Worm (Caenorhabditis elegans) whole organism, L4 larva: ENCODE measurements around the gene grl-7.

Experiments
- D1046.2 ChIP-seq: fragments of 200-800 bp; sonication (Bioruptor generic); IDR thresholded peaks from 2 replicates; pipeline ENCODE4 v1.3.6; 2022; ENCODE audit warnings: missing genetic modification characterization, missing compliant biosample characterization
- F10B5.3 ChIP-seq: sonication (generic microtip); optimal IDR thresholded peaks from 2 replicates; lab custom pipeline; 2016; ENCODE audit warnings: mild to moderate bottlenecking, missing genetic modification characterization, missing compliant biosample characterization
- Y105C5A.15 ChIP-seq: fragments of 200-800 bp; sonication (Bioruptor generic); IDR thresholded peaks from 2 replicates; pipeline ENCODE4 v1.3.6; 2022; ENCODE audit warnings: missing genetic modification characterization, missing compliant biosample characterization
- ZK337.2 ChIP-seq: fragments of 200-800 bp; sonication (Bioruptor generic); IDR thresholded peaks from 2 replicates; pipeline ENCODE4 v1.3.6; 2022; ENCODE audit warnings: missing genetic modification reagents, missing genetic modification characterization, missing compliant biosample characterization
- arid-1 ChIP-seq: fragments of 200-800 bp; sonication (Bioruptor generic); conservative IDR thresholded peaks from 2 replicates; pipeline ENCODE4 v1.3.6; 2022; ENCODE audit warnings: missing genetic modification reagents, missing genetic modification characterization, missing compliant biosample characterization
- attf-4 ChIP-seq: sonication (generic microtip); optimal IDR thresholded peaks from 3 replicates; lab custom pipeline; 2017; ENCODE audit warnings: missing biosample characterization, missing genetic modification characterization
- ceh-28 ChIP-seq: fragments of 150-350 bp; optimal IDR thresholded peaks from 2 replicates; lab custom pipeline; 2014; ENCODE audit warnings: missing biosample characterization, missing genetic modification reagents, missing genetic modification characterization
- ceh-32 ChIP-seq: sonication (generic microtip); optimal IDR thresholded peaks from 2 replicates; lab custom pipeline; 2016; ENCODE audit warnings: mild to moderate bottlenecking, missing genetic modification characterization, missing compliant biosample characterization; ENCODE audit not compliant: poor library complexity
- ceh-44 ChIP-seq: fragments of 200-800 bp; sonication (Bioruptor generic); IDR thresholded peaks from 2 replicates; pipeline ENCODE4 v1.3.6; 2022; ENCODE audit warnings: missing genetic modification reagents, missing genetic modification characterization, missing compliant biosample characterization
- ceh-62 ChIP-seq: sonication (generic microtip); optimal IDR thresholded peaks from 2 replicates; lab custom pipeline; 2017; ENCODE audit warnings: missing biosample characterization, missing genetic modification characterization
- ceh-82 ChIP-seq: sonication (generic microtip); optimal IDR thresholded peaks from 2 replicates; lab custom pipeline; 2017; ENCODE audit warnings: missing biosample characterization, missing genetic modification characterization
- ces-1 ChIP-seq: fragments of 150-350 bp; sonication (generic microtip); optimal IDR thresholded peaks from 4 replicates; lab custom pipeline; 2014; ENCODE audit warnings: missing biosample characterization, missing genetic modification reagents, missing genetic modification characterization
- ctbp-1 ChIP-seq: fragments of 200-800 bp; sonication (Bioruptor generic); IDR thresholded peaks from 2 replicates; pipeline ENCODE4 v1.3.6; 2022; ENCODE audit warnings: missing genetic modification reagents, missing genetic modification characterization, missing compliant biosample characterization
- daf-8 ChIP-seq: fragments of 200-800 bp; sonication (Bioruptor generic); IDR thresholded peaks from 2 replicates; pipeline ENCODE4 v1.3.6; 2022; ENCODE audit warnings: missing genetic modification characterization, missing compliant biosample characterization
- dmd-6 ChIP-seq: fragments of 200-800 bp; sonication (Bioruptor generic); IDR thresholded peaks from 2 replicates; pipeline ENCODE4 v1.3.6; 2022; ENCODE audit warnings: missing genetic modification reagents, missing genetic modification characterization, missing compliant biosample characterization
- dmd-8 ChIP-seq: fragments of 200-800 bp; sonication (Bioruptor generic); IDR thresholded peaks from 2 replicates; pipeline ENCODE4 v1.3.6; 2022; ENCODE audit warnings: missing genetic modification characterization, missing compliant biosample characterization
- dpl-1 ChIP-seq: fragments of 150-350 bp; optimal IDR thresholded peaks from 2 replicates; lab custom pipeline; 2014; ENCODE audit warnings: missing biosample characterization, missing genetic modification reagents, missing genetic modification characterization
- egl-43 ChIP-seq: fragments of 200-800 bp; sonication (Bioruptor generic); IDR thresholded peaks from 2 replicates; pipeline ENCODE4 v1.3.6; 2022; ENCODE audit warnings: missing genetic modification reagents, missing genetic modification characterization, missing compliant biosample characterization
- fkh-10 ChIP-seq: fragments of 150-350 bp; optimal IDR thresholded peaks from 2 replicates; lab custom pipeline; 2014; ENCODE audit warnings: missing biosample characterization, missing genetic modification reagents, missing genetic modification characterization
- gei-8 ChIP-seq: fragments of 200-800 bp; sonication (Bioruptor generic); optimal IDR thresholded peaks from 2 replicates; lab custom pipeline; 2018; ENCODE audit warnings: mild to moderate bottlenecking, missing genetic modification characterization, missing compliant biosample characterization
- hif-1 ChIP-seq, 2 experiments: sonication (generic microtip); optimal IDR thresholded peaks; 2 replicates each; lab custom pipeline; 2016 to 2017; ENCODE audit warnings: missing compliant biosample characterization in 2 of 2, missing genetic modification characterization in 2 of 2, missing genetic modification reagents in 2 of 2, missing genotype in 2 of 2, mild to moderate bottlenecking in 1 of 2
- hlh-30 ChIP-seq: sonication (generic microtip); optimal IDR thresholded peaks from 2 replicates; lab custom pipeline; 2017; ENCODE audit warnings: antibody characterized with exemption, mild to moderate bottlenecking, missing genetic modification characterization, missing compliant biosample characterization; ENCODE audit not compliant: insufficient read depth
- lim-7 ChIP-seq: fragments of 200-800 bp; sonication (Bioruptor generic); IDR thresholded peaks from 2 replicates; pipeline ENCODE4 v1.3.6; 2022; ENCODE audit warnings: missing genetic modification characterization, missing compliant biosample characterization
- lin-1 ChIP-seq: fragments of 200-800 bp; sonication (Bioruptor generic); IDR thresholded peaks from 2 replicates; pipeline ENCODE4 v1.3.6; 2022; ENCODE audit warnings: missing genetic modification reagents, missing genetic modification characterization, missing compliant biosample characterization
- lin-13 ChIP-seq: fragments of 150-350 bp; optimal IDR thresholded peaks from 2 replicates; lab custom pipeline; 2014; ENCODE audit warnings: missing biosample characterization, missing genetic modification reagents, missing genetic modification characterization
- lin-29 ChIP-seq: fragments of 200-800 bp; sonication (Bioruptor generic); IDR thresholded peaks from 2 replicates; pipeline ENCODE4 v1.3.6; 2022; ENCODE audit warnings: missing genetic modification reagents, missing genetic modification characterization, missing compliant biosample characterization
- lin-39 ChIP-seq: fragments of 150-350 bp; optimal IDR thresholded peaks from 2 replicates; lab custom pipeline; 2014; ENCODE audit warnings: missing biosample characterization, missing genetic modification reagents, missing genetic modification characterization
- madf-9 ChIP-seq: fragments of 200-800 bp; sonication (Bioruptor generic); conservative IDR thresholded peaks from 2 replicates; pipeline ENCODE4 v1.3.6; 2022; ENCODE audit warnings: missing genetic modification reagents, missing genetic modification characterization, missing compliant biosample characterization
- mep-1 ChIP-seq: fragments of 150-350 bp; sonication (generic microtip); optimal IDR thresholded peaks from 3 replicates; lab custom pipeline; 2014; ENCODE audit warnings: missing biosample characterization, missing genetic modification characterization
- nhr-10 ChIP-seq: fragments of 150-350 bp; optimal IDR thresholded peaks from 2 replicates; lab custom pipeline; 2014; ENCODE audit warnings: missing biosample characterization, missing genetic modification characterization
- nhr-111 ChIP-seq: fragments of 200-800 bp; sonication (Bioruptor generic); optimal IDR thresholded peaks from 2 replicates; lab custom pipeline; 2018; ENCODE audit warnings: mild to moderate bottlenecking, missing genetic modification characterization, missing compliant biosample characterization
- nhr-237 ChIP-seq: sonication (generic microtip); optimal IDR thresholded peaks from 2 replicates; lab custom pipeline; 2017; ENCODE audit warnings: missing biosample characterization, missing genetic modification characterization
- nhr-25 ChIP-seq: sonication (generic microtip); optimal IDR thresholded peaks from 2 replicates; lab custom pipeline; 2017; ENCODE audit warnings: missing genetic modification characterization, mild to moderate bottlenecking, missing compliant biosample characterization, antibody characterized with exemption, moderate library complexity, borderline replicate concordance; ENCODE audit not compliant: insufficient read depth
- nhr-28 ChIP-seq: fragments of 150-350 bp; optimal IDR thresholded peaks from 2 replicates; lab custom pipeline; 2014; ENCODE audit warnings: missing biosample characterization, missing genetic modification characterization
- nhr-42 ChIP-seq: fragments of 200-800 bp; sonication (Bioruptor generic); IDR thresholded peaks from 2 replicates; pipeline ENCODE4 v1.3.6; 2022; ENCODE audit warnings: missing genetic modification characterization, missing compliant biosample characterization
- nhr-6 ChIP-seq: fragments of 150-350 bp; optimal IDR thresholded peaks from 2 replicates; lab custom pipeline; 2014; ENCODE audit warnings: missing biosample characterization, missing genetic modification characterization
- nhr-77 ChIP-seq: fragments of 150-350 bp; optimal IDR thresholded peaks from 2 replicates; lab custom pipeline; 2014; ENCODE audit warnings: missing biosample characterization, missing genetic modification characterization
- pha-4 ChIP-seq, 2 experiments: fragments of 150-350 bp in 1 of 2; fragments of 200-800 bp in 1 of 2; sonication (Bioruptor generic) in 1 of 2; IDR thresholded peaks in 1 of 2; optimal IDR thresholded peaks in 1 of 2; 2 replicates each; pipeline versions ENCODE4 v1.3.6 to Lab custom; 2014 to 2022; ENCODE audit warnings: missing genetic modification characterization in 2 of 2, missing genetic modification reagents in 2 of 2, missing biosample characterization in 1 of 2, missing compliant biosample characterization in 1 of 2
- pqm-1 ChIP-seq: sonication (generic microtip); optimal IDR thresholded peaks from 2 replicates; lab custom pipeline; 2017; ENCODE audit warnings: missing biosample characterization, missing genetic modification characterization
- rbr-2 ChIP-seq: sonication (generic microtip); optimal IDR thresholded peaks from 2 replicates; lab custom pipeline; 2016; ENCODE audit warnings: missing genotype, missing genetic modification characterization, missing compliant biosample characterization
- saeg-2 ChIP-seq: fragments of 200-800 bp; sonication (Bioruptor generic); IDR thresholded peaks from 2 replicates; pipeline ENCODE4 v1.3.6; 2022; ENCODE audit warnings: missing genetic modification reagents, missing genetic modification characterization, missing compliant biosample characterization
- snpc-1.2 ChIP-seq: fragments of 200-800 bp; sonication (Bioruptor generic); IDR thresholded peaks from 2 replicates; pipeline ENCODE4 v1.3.6; 2022; ENCODE audit warnings: missing genetic modification reagents, missing genetic modification characterization, missing compliant biosample characterization
- spr-3 ChIP-seq: fragments of 200-800 bp; sonication (Bioruptor generic); optimal IDR thresholded peaks from 2 replicates; lab custom pipeline; 2018; ENCODE audit warnings: mild to moderate bottlenecking, missing genetic modification characterization, missing compliant biosample characterization
- unc-39 ChIP-seq: sonication (generic microtip); optimal IDR thresholded peaks from 2 replicates; lab custom pipeline; 2017; ENCODE audit warnings: missing biosample characterization, missing genetic modification characterization
- zfp-2 ChIP-seq: sonication (generic microtip); optimal IDR thresholded peaks from 2 replicates; lab custom pipeline; 2016; ENCODE audit warnings: mild to moderate bottlenecking, missing genetic modification characterization, missing compliant biosample characterization
- zfp-3 ChIP-seq: fragments of 200-800 bp; sonication (Bioruptor generic); conservative IDR thresholded peaks from 2 replicates; pipeline ENCODE4 v1.3.6; 2022; ENCODE audit warnings: missing genetic modification reagents, missing genetic modification characterization, missing compliant biosample characterization
- zip-11 ChIP-seq: fragments of 200-800 bp; sonication (Bioruptor generic); IDR thresholded peaks from 2 replicates; pipeline ENCODE4 v1.3.6; 2022; ENCODE audit warnings: missing genetic modification characterization, missing compliant biosample characterization
- zip-2 ChIP-seq: fragments of 150-350 bp; optimal IDR thresholded peaks from 2 replicates; lab custom pipeline; 2014; ENCODE audit warnings: missing biosample characterization, missing genetic modification characterization

The grl-7 gene

DNA sequence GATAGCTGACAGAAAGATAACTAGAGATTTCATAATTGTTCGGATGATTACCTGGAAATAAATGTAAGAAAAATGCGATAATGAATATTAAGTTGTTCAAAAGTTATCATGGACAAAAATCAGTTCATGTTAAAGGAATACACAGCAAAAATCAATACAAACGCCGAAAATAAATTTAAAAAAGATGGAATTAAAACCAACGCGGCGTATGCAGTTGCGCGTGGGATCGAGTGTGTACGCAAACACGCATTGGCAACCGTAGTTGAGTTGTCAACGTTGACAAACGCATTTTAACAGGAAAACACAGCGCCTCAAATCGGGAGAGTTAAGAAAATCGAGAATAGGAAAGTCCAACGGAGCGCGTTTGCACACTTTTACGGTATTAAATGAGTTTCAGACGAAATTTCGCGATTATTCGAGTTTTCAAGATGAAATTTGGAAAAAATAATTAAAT, 19.9 kb downstream of the grl-7 start, which contains the start of gene tmed-10 (continued):
- no peak for TF ChIP-seq zfp-3 (GFP tag; lab: Robert Waterston, UW)
- TF ChIP-seq D1046.2 (GFP tag; lab: Robert Waterston, UW), result no peak
- TF ChIP-seq lin-29, result no peak
- TF ChIP-seq ceh-62 (tag; lab: Kevin White, UChicago), result no peak
- no peak for TF ChIP-seq gei-8 (GFP tag; lab: Kevin White, UChicago)
- no peak for TF ChIP-seq ceh-82 (tag; lab: Kevin White, UChicago)
- no peak for TF ChIP-seq spr-3 (GFP tag; lab: Kevin White, UChicago)
- TF ChIP-seq nhr-77, result no peak
- peak; percentile 72 for TF ChIP-seq dmd-6 (GFP tag; lab: Robert Waterston, UW)
- TF ChIP-seq saeg-2 (GFP tag; lab: Robert Waterston, UW), result no peak
- no peak for TF ChIP-seq nhr-237
- no peak for TF ChIP-seq nhr-10 (tag; lab: Kevin White, UChicago)
- peak; percentile 62 for TF ChIP-seq snpc-1.2 (GFP tag; lab: Robert Waterston, UW)
- no peak for TF ChIP-seq arid-1 (GFP tag; lab: Robert Waterston, UW)
- TF ChIP-seq nhr-111 (GFP tag; lab: Kevin White, UChicago), result no peak
- no peak for TF ChIP-seq zfp-2 (tag; lab: Kevin White, UChicago)
- no peak for TF ChIP-seq lin-39 (tag; lab: Kevin White, UChicago)
- TF ChIP-seq zip-11 (GFP tag; lab: Robert Waterston, UW), result no peak
- TF ChIP-seq zip-2 (tag; lab: Kevin White, UChicago), result no peak
- no peak for TF ChIP-seq dmd-8 (GFP tag; lab: Robert Waterston, UW)
- no peak for TF ChIP-seq attf-4 (tag; lab: Kevin White, UChicago)
- TF ChIP-seq daf-8 (GFP tag; lab: Robert Waterston, UW), result no peak
- no peak for TF ChIP-seq mep-1 (tag; lab: Kevin White, UChicago)
- TF ChIP-seq egl-43 (GFP tag; lab: Robert Waterston, UW), result peak; percentile 66; the same call in 1 of the 2 replicates
- TF ChIP-seq pqm-1 (tag; lab: Kevin White, UChicago), result no peak
- peak; percentile 53; the same call in 1 of the 2 replicates for TF ChIP-seq ceh-44
- TF ChIP-seq ZK337.2 (GFP tag; lab: Robert Waterston, UW), result no peak
- no peak for TF ChIP-seq F10B5.3 (tag; lab: Kevin White, UChicago)
- TF ChIP-seq ceh-28 (tag; lab: Kevin White, UChicago), result no peak
- 0 out of 2 replicates have a peak, but pooled peaks have one; percentile 51 for TF ChIP-seq pha-4 (GFP tag; IDR thresholded peaks at IDR 0.05; lab: Robert Waterston, UW)
- peak; percentile 18 for TF ChIP-seq pha-4 (tag; optimal IDR thresholded peaks at IDR 0.05; lab: Kevin White, UChicago)
- TF ChIP-seq lin-1, result no peak
- peak in 1 of 2 experiments; percentile 12 for TF ChIP-seq hif-1 (tag; optimal IDR thresholded peaks at IDR 0.05; lab: Kevin White, UChicago)
- TF ChIP-seq nhr-42 (GFP tag; lab: Robert Waterston, UW), result no peak
- TF ChIP-seq nhr-25 (tag; lab: Kevin White, UChicago), result no peak
- no peak for TF ChIP-seq ceh-32 (tag; lab: Kevin White, UChicago)
- peak; percentile 50 for TF ChIP-seq rbr-2 (tag; lab: Kevin White, UChicago)
- 0 out of 2 replicates have a peak, but pooled peaks have one; percentile 24 for TF ChIP-seq ctbp-1 (GFP tag; lab: Robert Waterston, UW)
- TF ChIP-seq lim-7 (GFP tag; lab: Robert Waterston, UW), result no peak
- TF ChIP-seq nhr-28 (tag; lab: Kevin White, UChicago), result peak; percentile 43
- no peak for TF ChIP-seq nhr-6
- no peak for TF ChIP-seq madf-9
- no peak for TF ChIP-seq fkh-10 (GFP tag; lab: Kevin White, UChicago)
- TF ChIP-seq hlh-30 (tag; lab: Kevin White, UChicago), result peak; percentile 44
- no peak for TF ChIP-seq unc-39 (tag; lab: Kevin White, UChicago)
- TF ChIP-seq ces-1 (GFP tag; lab: Kevin White, UChicago), result no peak
- TF ChIP-seq lin-13 (GFP tag; lab: Kevin White, UChicago), result peak; percentile 10
- no peak for TF ChIP-seq Y105C5A.15 (GFP tag; lab: Robert Waterston, UW)
- peak; percentile 54 for TF ChIP-seq dpl-1
- TF ChIP-seq, all 104 proteins: peak for 27
